Fruit fly (Drosophila melanogaster) whole organism, prepupa: ENCODE results near the gene Dyrk2.

Experiments used
- Blimp-1 ChIP-seq: fragments of 200-800 bp; sonication (Bioruptor generic); optimal IDR thresholded peaks from 3 replicates; lab custom pipeline; 2017; ENCODE audit warnings: missing biosample characterization, missing genetic modification characterization, mild to moderate bottlenecking, moderate library complexity, missing genetic modification reagents
- CG10631 ChIP-seq: fragments of 200-800 bp; sonication (Bioruptor generic); optimal IDR thresholded peaks from 2 replicates; lab custom pipeline; 2016; ENCODE audit warnings: missing biosample characterization, missing genetic modification characterization
- CG10669 ChIP-seq: fragments of 200-800 bp; sonication (Bioruptor generic); optimal IDR thresholded peaks from 3 replicates; lab custom pipeline; 2018; ENCODE audit warnings: missing biosample characterization, mild to moderate bottlenecking, missing genetic modification characterization, moderate library complexity
- CG11762 ChIP-seq: fragments of 200-800 bp; sonication (Bioruptor generic); optimal IDR thresholded peaks from 3 replicates; lab custom pipeline; 2016; ENCODE audit warnings: missing biosample characterization, missing genetic modification characterization; ENCODE audit not compliant: insufficient read depth
- CG11902 ChIP-seq: fragments of 200-800 bp; sonication (Bioruptor generic); optimal IDR thresholded peaks from 3 replicates; lab custom pipeline; 2016; ENCODE audit warnings: missing biosample characterization, missing genetic modification characterization
- CG15336 ChIP-seq: fragments of 200-800 bp; sonication (Bioruptor generic); IDR thresholded peaks from 2 replicates; pipeline ENCODE4 v1.3.6; 2022; ENCODE audit warnings: missing biosample characterization, missing genetic modification characterization
- CG1621 ChIP-seq: fragments of 200-800 bp; sonication (Bioruptor generic); optimal IDR thresholded peaks from 3 replicates; lab custom pipeline; 2018; ENCODE audit warnings: missing biosample characterization, mild to moderate bottlenecking, missing genetic modification characterization
- CG3032 ChIP-seq: fragments of 200-800 bp; optimal IDR thresholded peaks from 2 replicates; lab custom pipeline; 2019; ENCODE audit warnings: missing biosample characterization, mild to moderate bottlenecking, missing genetic modification characterization, moderate library complexity
- CG31627 ChIP-seq: fragments of 200-800 bp; sonication (Bioruptor generic); optimal IDR thresholded peaks from 3 replicates; lab custom pipeline; 2016; ENCODE audit warnings: missing biosample characterization, missing genetic modification characterization
- CG34406 ChIP-seq: fragments of 200-800 bp; sonication (Bioruptor generic); optimal IDR thresholded peaks from 3 replicates; lab custom pipeline; 2016; ENCODE audit warnings: missing biosample characterization, missing genetic modification characterization
- CG4318 ChIP-seq: fragments of 200-800 bp; sonication (Bioruptor generic); optimal IDR thresholded peaks from 3 replicates; lab custom pipeline; 2017; ENCODE audit warnings: missing biosample characterization, mild to moderate bottlenecking, missing genetic modification characterization
- CG6163 ChIP-seq: fragments of 200-800 bp; sonication (Bioruptor generic); IDR thresholded peaks from 3 replicates; pipeline ENCODE4 v1.3.6; 2022; ENCODE audit warnings: missing biosample characterization, missing genetic modification characterization
- CG6276 ChIP-seq: fragments of 200-800 bp; sonication (Bioruptor generic); optimal IDR thresholded peaks from 2 replicates; lab custom pipeline; 2017; ENCODE audit warnings: missing biosample characterization, mild to moderate bottlenecking, missing genetic modification characterization
- CG6792 ChIP-seq: fragments of 200-800 bp; sonication (Bioruptor generic); optimal IDR thresholded peaks from 3 replicates; lab custom pipeline; 2016; ENCODE audit warnings: missing biosample characterization, missing genetic modification characterization
- CG6808 ChIP-seq: fragments of 200-800 bp; sonication (Bioruptor generic); optimal IDR thresholded peaks from 3 replicates; lab custom pipeline; 2017; ENCODE audit warnings: missing biosample characterization, missing genetic modification characterization, mild to moderate bottlenecking, moderate library complexity, missing genetic modification reagents
- CG6854 ChIP-seq: fragments of 200-800 bp; sonication (Bioruptor generic); optimal IDR thresholded peaks from 2 replicates; lab custom pipeline; 2017; ENCODE audit warnings: missing biosample characterization, mild to moderate bottlenecking, missing genetic modification characterization
- CG8119 ChIP-seq: fragments of 200-800 bp; sonication (Bioruptor generic); IDR thresholded peaks from 3 replicates; pipeline ENCODE4 v1.3.6; 2022; ENCODE audit warnings: missing biosample characterization, missing genetic modification characterization
- CG9139 ChIP-seq: fragments of 200-800 bp; sonication (Bioruptor generic); optimal IDR thresholded peaks from 3 replicates; lab custom pipeline; 2017; ENCODE audit warnings: missing biosample characterization, mild to moderate bottlenecking, missing genetic modification characterization
- Eip75B ChIP-seq: fragments of 200-800 bp; sonication (Bioruptor generic); optimal IDR thresholded peaks from 3 replicates; lab custom pipeline; 2016; ENCODE audit warnings: missing biosample characterization, missing genetic modification characterization
- Eip78C ChIP-seq: fragments of 200-800 bp; sonication (Bioruptor generic); peaks from one replicate; lab custom pipeline; 2016; ENCODE audit warnings: missing biosample characterization, missing genetic modification characterization
- Eip93F ChIP-seq: fragments of 200-800 bp; sonication (Bioruptor generic); optimal IDR thresholded peaks from 2 replicates; lab custom pipeline; 2016; ENCODE audit warnings: missing biosample characterization, mild to moderate bottlenecking, missing genetic modification characterization
- Ets21C ChIP-seq: fragments of 200-800 bp; sonication (Bioruptor generic); optimal IDR thresholded peaks from 3 replicates; lab custom pipeline; 2016; ENCODE audit warnings: missing biosample characterization, missing genetic modification characterization
- Ets96B ChIP-seq: fragments of 200-800 bp; optimal IDR thresholded peaks from 2 replicates; lab custom pipeline; 2019; ENCODE audit warnings: missing biosample characterization, mild to moderate bottlenecking, missing genetic modification characterization, moderate library complexity
- Gug ChIP-seq: fragments of 200-800 bp; sonication (Bioruptor generic); IDR thresholded peaks from 2 replicates; pipeline ENCODE4 v1.3.6; 2022; ENCODE audit warnings: missing biosample characterization, missing genetic modification characterization
- Hr38 ChIP-seq: sonication (Bioruptor generic); optimal IDR thresholded peaks from 2 replicates; lab custom pipeline; 2016; ENCODE audit warnings: missing biosample characterization, missing genetic modification characterization
- Hr4 ChIP-seq: fragments of 200-800 bp; sonication (Bioruptor generic); optimal IDR thresholded peaks from 3 replicates; lab custom pipeline; 2016; ENCODE audit warnings: missing biosample characterization, missing genetic modification characterization
- OdsH ChIP-seq: fragments of 200-800 bp; sonication (Bioruptor generic); optimal IDR thresholded peaks from 3 replicates; lab custom pipeline; 2016; ENCODE audit warnings: missing biosample characterization, missing genetic modification characterization
- Smox ChIP-seq: fragments of 200-800 bp; sonication (Bioruptor generic); optimal IDR thresholded peaks from 3 replicates; lab custom pipeline; 2016; ENCODE audit warnings: missing biosample characterization, missing genetic modification characterization
- Sox102F ChIP-seq: fragments of 200-800 bp; sonication (Bioruptor generic); optimal IDR thresholded peaks from 2 replicates; lab custom pipeline; 2016; ENCODE audit warnings: missing biosample characterization, mild to moderate bottlenecking, missing genetic modification characterization
- Sox15 ChIP-seq: fragments of 200-800 bp; sonication (Bioruptor generic); optimal IDR thresholded peaks from 3 replicates; lab custom pipeline; 2016; ENCODE audit warnings: missing biosample characterization, missing genetic modification characterization
- achi ChIP-seq: fragments of 200-800 bp; sonication (Bioruptor generic); optimal IDR thresholded peaks from 3 replicates; lab custom pipeline; 2016; ENCODE audit warnings: missing biosample characterization, missing genetic modification characterization
- acj6 ChIP-seq: fragments of 200-800 bp; sonication (Bioruptor generic); optimal IDR thresholded peaks from 3 replicates; lab custom pipeline; 2016; ENCODE audit warnings: missing biosample characterization, missing genetic modification characterization
- cyc ChIP-seq: fragments of 200-800 bp; sonication (Bioruptor generic); optimal IDR thresholded peaks from 3 replicates; lab custom pipeline; 2016; ENCODE audit warnings: missing biosample characterization, missing genetic modification characterization
- dac ChIP-seq: fragments of 200-800 bp; sonication (Bioruptor generic); optimal IDR thresholded peaks from 2 replicates; lab custom pipeline; 2017; ENCODE audit warnings: missing biosample characterization, mild to moderate bottlenecking, missing genetic modification characterization
- dsx ChIP-seq: fragments of 200-800 bp; optimal IDR thresholded peaks from 3 replicates; lab custom pipeline; 2019; ENCODE audit warnings: missing biosample characterization, mild to moderate bottlenecking, missing genetic modification characterization, moderate library complexity; ENCODE audit not compliant: poor library complexity, severe bottlenecking
- eg ChIP-seq: fragments of 200-800 bp; sonication (Bioruptor generic); IDR thresholded peaks from 3 replicates; pipeline ENCODE4 v1.3.6; 2022; ENCODE audit warnings: missing biosample characterization, missing genetic modification characterization
- esn ChIP-seq: fragments of 200-800 bp; sonication (Bioruptor generic); optimal IDR thresholded peaks from 2 replicates; lab custom pipeline; 2016; ENCODE audit warnings: missing biosample characterization, mild to moderate bottlenecking, missing genetic modification characterization, moderate library complexity
- fd59A ChIP-seq: fragments of 200-800 bp; sonication (Bioruptor generic); optimal IDR thresholded peaks from 2 replicates; lab custom pipeline; 2017; ENCODE audit warnings: missing biosample characterization, mild to moderate bottlenecking, missing genetic modification characterization, missing genetic modification reagents
- fd85E ChIP-seq: fragments of 200-800 bp; sonication (Bioruptor generic); optimal IDR thresholded peaks from 3 replicates; lab custom pipeline; 2016; ENCODE audit warnings: missing biosample characterization, missing genetic modification characterization
- fkh ChIP-seq: fragments of 200-800 bp; sonication (Bioruptor generic); optimal IDR thresholded peaks from 3 replicates; lab custom pipeline; 2017; ENCODE audit warnings: missing biosample characterization, mild to moderate bottlenecking, missing genetic modification characterization, moderate library complexity
- lz ChIP-seq: fragments of 200-800 bp; sonication (Bioruptor generic); optimal IDR thresholded peaks from 3 replicates; lab custom pipeline; 2016; ENCODE audit warnings: missing biosample characterization, missing genetic modification characterization
- net ChIP-seq: fragments of 200-800 bp; sonication (Bioruptor generic); optimal IDR thresholded peaks from 3 replicates; lab custom pipeline; 2016; ENCODE audit warnings: missing biosample characterization, missing genetic modification characterization
- pdm3 ChIP-seq: fragments of 200-800 bp; sonication (Bioruptor generic); optimal IDR thresholded peaks from 3 replicates; lab custom pipeline; 2016; ENCODE audit warnings: missing biosample characterization, missing genetic modification characterization
- salr ChIP-seq, 2 experiments: fragments of 200-800 bp; sonication (Bioruptor generic); optimal IDR thresholded peaks; 3 replicates each; lab custom pipeline; 2016 to 2018; ENCODE audit warnings: missing biosample characterization in 2 of 2, missing genetic modification characterization in 2 of 2, mild to moderate bottlenecking in 1 of 2
- spab ChIP-seq: fragments of 200-800 bp; sonication (Bioruptor generic); optimal IDR thresholded peaks from 2 replicates; lab custom pipeline; 2017; ENCODE audit warnings: missing biosample characterization, mild to moderate bottlenecking, missing genetic modification characterization, missing genetic modification reagents
- ss ChIP-seq, 2 experiments: fragments of 200-800 bp; sonication (Bioruptor generic); optimal IDR thresholded peaks; 2 replicates in 1 of 2; 3 replicates in 1 of 2; lab custom pipeline; 2017 to 2018; ENCODE audit warnings: mild to moderate bottlenecking in 2 of 2, missing biosample characterization in 2 of 2, missing genetic modification characterization in 2 of 2, moderate library complexity in 1 of 2
- svp ChIP-seq: fragments of 200-800 bp; sonication (Bioruptor generic); peaks from one replicate; lab custom pipeline; 2016; ENCODE audit warnings: missing biosample characterization, missing genetic modification characterization
- topi ChIP-seq: fragments of 200-800 bp; sonication (Bioruptor generic); optimal IDR thresholded peaks from 3 replicates; lab custom pipeline; 2016; ENCODE audit warnings: missing biosample characterization, missing genetic modification characterization

Gene Dyrk2

DNA sequence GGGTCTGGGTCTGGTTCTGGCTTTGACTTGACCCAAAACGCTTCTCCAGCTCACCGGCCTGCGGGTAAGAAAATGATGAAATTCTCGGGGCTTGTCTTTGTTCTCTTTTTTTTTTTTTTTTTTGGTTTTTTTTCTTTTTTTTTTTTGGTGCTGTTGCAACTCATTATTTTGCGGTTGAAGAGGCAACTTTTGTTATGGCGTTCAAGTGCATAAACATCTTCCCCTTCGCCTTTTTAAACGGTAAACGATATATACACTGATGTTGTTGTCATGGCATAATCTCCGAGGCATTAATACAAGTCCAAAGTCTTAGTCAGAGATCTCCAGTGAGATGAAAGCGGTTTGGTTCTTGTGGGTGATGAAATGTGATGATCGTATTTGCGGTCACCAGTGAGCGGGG lies 7.2 kb downstream of the Dyrk2 start (continued):
- TF ChIP-seq ss (GFP tag; optimal IDR thresholded peaks at IDR 0.05; lab: Kevin White, UChicago) (no peak), CG15336 (no peak)

dm6 chr2L:14225957-14226676 lies 7.8 kb downstream of the Dyrk2 start:
- peak; percentile 83 for TF ChIP-seq topi
- peak; percentile 57 for TF ChIP-seq CG11902
- peak; percentile 59 for TF ChIP-seq Hr4 (GFP tag; lab: Kevin White, UChicago)
- TF ChIP-seq net (GFP tag; lab: Kevin White, UChicago) = peak; percentile 83
- TF ChIP-seq Smox (GFP tag; lab: Kevin White, UChicago) = peak; percentile 79
- peak; percentile 92 for TF ChIP-seq Eip75B (GFP tag; lab: Kevin White, UChicago)
- TF ChIP-seq eg (GFP tag; lab: Robert Waterston, UW) = peak; percentile 82
- TF ChIP-seq CG6808 (GFP tag; lab: Kevin White, UChicago) = peak; percentile 92
- peak; percentile 97 for TF ChIP-seq Ets96B (tag; lab: Kevin White, UChicago)
- peak; percentile 28 for TF ChIP-seq Blimp-1 (GFP tag; lab: Kevin White, UChicago)
- TF ChIP-seq dac (GFP tag; lab: Kevin White, UChicago) = peak; percentile 28
- TF ChIP-seq spab (GFP tag; lab: Kevin White, UChicago) = peak; percentile 93
- peak; percentile 89 for TF ChIP-seq achi (GFP tag; lab: Kevin White, UChicago)
- TF ChIP-seq Eip78C (GFP tag; lab: Kevin White, UChicago) = peak; percentile 97
- TF ChIP-seq CG31627 = peak; percentile 73
- peak; percentile 88 for TF ChIP-seq esn (GFP tag; lab: Kevin White, UChicago)
- TF ChIP-seq Hr38 (GFP tag; lab: Kevin White, UChicago) = no peak
- peak; percentile 48 for TF ChIP-seq CG6276 (GFP tag; lab: Kevin White, UChicago)
- TF ChIP-seq pdm3 (GFP tag; lab: Kevin White, UChicago) = peak; percentile 84
- TF ChIP-seq acj6 = peak; percentile 88
- peak; percentile 92 for TF ChIP-seq CG10669 (GFP tag; lab: Kevin White, UChicago)
- peak; percentile 84 for TF ChIP-seq CG11762 (GFP tag; lab: Kevin White, UChicago)
- TF ChIP-seq CG34406 (GFP tag; lab: Kevin White, UChicago) = peak; percentile 84
- TF ChIP-seq fkh (GFP tag; lab: Kevin White, UChicago) = no peak
- peak; percentile 88 for TF ChIP-seq svp (GFP tag; lab: Kevin White, UChicago)
- TF ChIP-seq fd85E (GFP tag; lab: Kevin White, UChicago) = peak; percentile 61
- peak; percentile 38 for TF ChIP-seq CG6854 (GFP tag; lab: Kevin White, UChicago)
- TF ChIP-seq Gug (GFP tag; lab: Robert Waterston, UW) = peak; percentile 72
- peak; percentile 87 for TF ChIP-seq CG15336
- peak; percentile 88 for TF ChIP-seq CG9139 (GFP tag; lab: Kevin White, UChicago)
- peak; percentile 88 for TF ChIP-seq CG6163 (GFP tag; lab: Robert Waterston, UW)
- peak; percentile 96 for TF ChIP-seq dsx (GFP tag; lab: Kevin White, UChicago)
- TF ChIP-seq CG3032 (tag; lab: Kevin White, UChicago) = peak; percentile 96
- peak; percentile 83 for TF ChIP-seq cyc
- peak; percentile 80 for TF ChIP-seq OdsH
- peak; percentile 95 for TF ChIP-seq CG10631 (GFP tag; lab: Kevin White, UChicago)
- TF ChIP-seq lz (GFP tag; lab: Kevin White, UChicago) = peak; percentile 80
- TF ChIP-seq fd59A (GFP tag; lab: Kevin White, UChicago) = peak; percentile 90
- TF ChIP-seq Ets21C = peak; percentile 63
- TF ChIP-seq CG1621 = peak; percentile 91
- peak; percentile 86 for TF ChIP-seq CG6792 (GFP tag; lab: Kevin White, UChicago)
- peak; percentile 14 for TF ChIP-seq CG4318 (GFP tag; lab: Kevin White, UChicago)
- TF ChIP-seq Sox102F (GFP tag; lab: Kevin White, UChicago) = peak; percentile 84
- peak; percentile 84 for TF ChIP-seq CG8119 (GFP tag; lab: Robert Waterston, UW)
- peak; percentile 67 to 85 for TF ChIP-seq salr (GFP tag; optimal IDR thresholded peaks at IDR 0.05; lab: Kevin White, UChicago)
- peak; percentile 91 to 93 for TF ChIP-seq ss (GFP tag; optimal IDR thresholded peaks at IDR 0.05; lab: Kevin White, UChicago)
- TF ChIP-seq Eip93F (GFP tag; lab: Kevin White, UChicago) = peak; percentile 63
- peak; percentile 53 for TF ChIP-seq Sox15 (GFP tag; lab: Kevin White, UChicago)
